Fruit fly (Drosophila melanogaster) Kc167 (cell line): ENCODE results near the gene Ets21C.

Source experiments
- insv ChIP-seq: fragments of >200 bp; optimal IDR thresholded peaks from 3 replicates; lab custom pipeline; 2018; ENCODE audit warnings: missing external identifiers
- psq ChIP-seq: fragments of >200 bp; optimal IDR thresholded peaks from 2 replicates; lab custom pipeline; 2017; ENCODE audit warnings: missing external identifiers
- ttk ChIP-seq: sonication (Bioruptor generic); optimal IDR thresholded peaks from 2 replicates; lab custom pipeline; 2017; ENCODE audit warnings: missing external identifiers

DNA sequence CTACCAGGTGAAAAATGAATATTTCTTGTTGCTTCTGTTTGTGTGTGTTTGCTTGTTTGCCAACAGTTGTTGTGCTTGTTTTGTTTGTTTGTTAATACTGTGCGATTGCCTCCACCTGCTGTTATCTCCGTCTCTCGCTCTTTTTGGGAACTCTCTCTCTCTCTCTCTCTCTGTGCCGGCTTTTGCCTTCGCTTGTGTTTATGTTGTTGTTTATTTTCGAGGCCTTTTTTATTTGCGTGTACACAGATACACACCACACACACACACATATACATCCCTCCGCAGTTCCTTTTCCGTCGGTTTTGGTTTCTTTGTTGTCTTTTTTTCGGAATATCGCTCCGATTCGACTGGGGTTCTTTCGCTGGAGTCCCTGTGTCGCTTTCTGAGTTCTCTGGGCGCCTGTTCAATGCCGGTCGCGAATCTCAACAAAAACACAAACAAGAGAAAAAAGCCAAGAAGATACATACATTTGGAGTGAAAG lies 42.1 kb downstream of the Ets21C start:
- TF ChIP-seq ttk (lab: Kevin White, UChicago) = no peak
- no peak for TF ChIP-seq insv
- no peak for TF ChIP-seq psq (lab: Kevin White, UChicago)
